Worm (Caenorhabditis elegans): ENCODE measurements around the gene ZC204.13.

ce11 chrII:1706385-1706784 lies 45.6 kb upstream of the ZC204.13 start, which contains the start of gene sdz-18:
- TF ChIP-seq mel-28 (tag; optimal IDR thresholded peaks at IDR 0.05; ENCODE audit: borderline replicate concordance), result no peak
- no peak for TF ChIP-seq aptf-2 (GFP tag; conservative IDR thresholded peaks at IDR 0.05)
- no peak for TF ChIP-seq F57A8.1 (GFP tag; optimal IDR thresholded peaks at IDR 0.05)
- no peak for TF ChIP-seq nfya-1 (tag; optimal IDR thresholded peaks at IDR 0.05; ENCODE audit: borderline replicate concordance, insufficient read depth)
- no peak for TF ChIP-seq ceh-100 (GFP tag; IDR thresholded peaks at IDR 0.05)
